Worm (Caenorhabditis elegans): ENCODE measurements around the gene nlp-51.

nlp-51 gene

ce11 chrII:11336640-11337241, 17.2 kb upstream of the nlp-51 start:
- TF ChIP-seq ceh-18 (tag; optimal IDR thresholded peaks at IDR 0.05) (no peak), pha-4 (tag; optimal IDR thresholded peaks at IDR 0.05) (no peak), F13H6.1 (tag; optimal IDR thresholded peaks at IDR 0.05) (no peak), ttx-3 (tag; optimal IDR thresholded peaks at IDR 0.05) (no peak), eyg-1 (tag; optimal IDR thresholded peaks at IDR 0.05) (no peak), ceh-9 (tag; optimal IDR thresholded peaks at IDR 0.05) (no peak), tbx-2 (tag; optimal IDR thresholded peaks at IDR 0.05) (no peak), ets-4 (tag; optimal IDR thresholded peaks at IDR 0.05) (no peak), fkh-10 (GFP tag; optimal IDR thresholded peaks at IDR 0.05) (no peak), hlh-30 (tag; optimal IDR thresholded peaks at IDR 0.05; ENCODE audit: insufficient read depth) (no peak), ceh-45 (GFP tag; IDR thresholded peaks at IDR 0.05) (no peak), pax-1 (tag; optimal IDR thresholded peaks at IDR 0.05) (no peak), ceh-30 (tag; optimal IDR thresholded peaks at IDR 0.05) (no peak), K09A11.1 (tag; optimal IDR thresholded peaks at IDR 0.05; ENCODE audit: insufficient read depth) (no peak), hlh-13 (GFP tag; optimal IDR thresholded peaks at IDR 0.05) (no peak), nfya-1 (tag; optimal IDR thresholded peaks at IDR 0.05) (no peak), lin-11 (tag; optimal IDR thresholded peaks at IDR 0.05) (no peak)

DNA sequence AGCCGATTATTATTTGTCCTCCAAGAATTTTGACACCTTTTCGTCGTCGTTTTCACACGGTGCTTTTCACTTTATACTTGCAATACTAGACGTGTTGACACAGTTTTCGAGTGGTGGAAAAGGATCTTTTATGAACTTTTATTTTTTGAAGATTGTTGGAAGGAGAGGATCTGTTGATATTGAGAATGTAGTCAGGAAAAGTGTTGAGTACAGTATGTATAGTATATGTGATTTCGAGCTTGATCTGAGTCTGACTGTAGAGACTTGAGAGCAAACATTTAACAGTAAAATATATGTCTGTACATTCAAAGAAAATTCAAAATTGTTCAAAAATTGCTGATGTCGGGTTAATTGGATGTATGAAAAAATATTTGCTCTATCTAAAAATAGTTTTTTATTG, 16.7 kb upstream of the nlp-51 start:
- TF ChIP-seq sox-4 (tag; optimal IDR thresholded peaks at IDR 0.05): no peak
- TF ChIP-seq pat-9 (tag; optimal IDR thresholded peaks at IDR 0.05): no peak
- TF ChIP-seq ceh-48 (tag; optimal IDR thresholded peaks at IDR 0.05): no peak
- TF ChIP-seq ahr-1 (tag; optimal IDR thresholded peaks at IDR 0.05): no peak

ce11 chrII:11335670-11336069, 16.2 kb upstream of the nlp-51 start:
- TF ChIP-seq unc-42 (tag; optimal IDR thresholded peaks at IDR 0.05) (peak; percentile 96), ceh-31 (tag; optimal IDR thresholded peaks at IDR 0.05) (peak; percentile 22), hlh-30 (tag; optimal IDR thresholded peaks at IDR 0.05; ENCODE audit: insufficient read depth) (no peak)

- TF ChIP-seq elt-2 (tag; optimal IDR thresholded peaks at IDR 0.05) (peak; percentile 55), unc-86 (tag; optimal IDR thresholded peaks at IDR 0.05) (no peak), ceh-2 (tag; optimal IDR thresholded peaks at IDR 0.05) (no peak), odd-2 (tag; optimal IDR thresholded peaks at IDR 0.05) (no peak), rnt-1 (tag; optimal IDR thresholded peaks at IDR 0.05) (no peak)
Measured at ce11 chrII:11333846-11334638, 14.6 kb upstream of the nlp-51 start.

- TF ChIP-seq nfya-1 (tag; optimal IDR thresholded peaks at IDR 0.05) (no peak), unc-42 (tag; optimal IDR thresholded peaks at IDR 0.05) (peak; percentile 19)
Measured at ce11 chrII:11333375-11333774, 13.9 kb upstream of the nlp-51 start.

- no peak for TF ChIP-seq ref-2 (tag; optimal IDR thresholded peaks at IDR 0.05)
- peak; percentile 28 for TF ChIP-seq elt-4 (tag; optimal IDR thresholded peaks at IDR 0.05)
- TF ChIP-seq nhr-11 (tag; optimal IDR thresholded peaks at IDR 0.05): no peak
- no peak for TF ChIP-seq pros-1 (tag; optimal IDR thresholded peaks at IDR 0.05)
- peak; percentile 33 for TF ChIP-seq ceh-31 (tag; optimal IDR thresholded peaks at IDR 0.05)
- no peak for TF ChIP-seq ttx-3 (tag; optimal IDR thresholded peaks at IDR 0.05)
- TF ChIP-seq K09A11.1 (tag; optimal IDR thresholded peaks at IDR 0.05; ENCODE audit: insufficient read depth): no peak
- TF ChIP-seq unc-42 (tag; optimal IDR thresholded peaks at IDR 0.05): peak; percentile 37
Measured at ce11 chrII:11329021-11329479, 9.6 kb upstream of the nlp-51 start, which contains the start of gene tag-180. TSS of gene tag-180 (minus strand) at chrII:11329429.

All from whole organism, late embryonic.